Worm (Caenorhabditis elegans) whole organism, L4/young adult: Measurements from ENCODE around the gene sqst-5.
"Not testable (repeated sequence)": the region's sequence is repeated elsewhere in the genome, so short reads cannot be mapped to it uniquely, and the experiment has no call there.

ENCODE experiments used
- W03F9.2 ChIP-seq: fragments of 150-350 bp; optimal IDR thresholded peaks from 2 replicates; lab custom pipeline; 2014; ENCODE audit warnings: missing biosample characterization, missing genetic modification characterization
- dao-5 ChIP-seq: sonication (generic microtip); optimal IDR thresholded peaks from 2 replicates; lab custom pipeline; 2016; ENCODE audit warnings: missing genotype, missing genetic modification characterization, moderate library complexity, missing compliant biosample characterization
- him-1 ChIP-seq: sonication (generic microtip); optimal IDR thresholded peaks from 2 replicates; lab custom pipeline; 2016; ENCODE audit warnings: missing genotype, missing genetic modification reagents, missing genetic modification characterization, missing compliant biosample characterization

Gene sqst-5

ce11 chrIII:143121-143520, 4.3 kb downstream of the sqst-5 start, which contains the start of gene fbxb-82:
Gene fbxb-82, minus strand, starts transcription at chrIII:143221.
- no peak for TF ChIP-seq him-1 (tag; lab: Kevin White, UChicago)
- no peak for TF ChIP-seq dao-5 (tag; lab: Kevin White, UChicago)
- no peak for TF ChIP-seq W03F9.2 (tag; lab: Kevin White, UChicago)

- TF ChIP-seq dao-5 (tag; lab: Kevin White, UChicago): no peak
- no peak for TF ChIP-seq W03F9.2 (tag; lab: Kevin White, UChicago)
- no peak for TF ChIP-seq him-1 (tag; lab: Kevin White, UChicago)
Observed at ce11 chrIII:140904-141303, 6.5 kb downstream of the sqst-5 start, which contains the start of gene fbxb-81. Gene fbxb-81, minus strand, starts transcription at chrIII:141217.

DNA sequence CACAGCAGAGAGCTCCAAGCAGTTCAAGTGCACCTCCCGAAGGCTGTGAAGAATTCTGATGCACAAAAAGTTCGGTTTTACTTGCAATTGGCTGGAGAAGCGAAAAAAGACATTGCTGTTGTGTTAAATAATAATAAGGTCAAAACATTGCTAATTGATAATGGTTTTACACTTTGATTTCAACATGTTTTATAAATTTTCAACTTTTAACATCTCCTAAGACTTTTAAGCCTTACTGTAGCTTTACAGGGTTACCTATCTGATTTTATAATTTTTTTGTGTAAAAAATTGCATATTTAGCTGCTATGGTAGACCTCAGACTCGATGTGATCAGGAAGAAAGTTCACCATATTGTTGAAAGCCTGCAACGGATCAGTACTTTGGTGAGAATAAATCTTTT, 13.2 kb downstream of the sqst-5 start, which contains the start of gene pals-25:
pals-25 (plus strand) TSS at position 301 of the 400 bp plus-strand sequence.
- TF ChIP-seq W03F9.2 (tag; lab: Kevin White, UChicago): no peak
- no peak for TF ChIP-seq dao-5 (tag; lab: Kevin White, UChicago)
- no peak for TF ChIP-seq him-1 (tag; lab: Kevin White, UChicago)

DNA sequence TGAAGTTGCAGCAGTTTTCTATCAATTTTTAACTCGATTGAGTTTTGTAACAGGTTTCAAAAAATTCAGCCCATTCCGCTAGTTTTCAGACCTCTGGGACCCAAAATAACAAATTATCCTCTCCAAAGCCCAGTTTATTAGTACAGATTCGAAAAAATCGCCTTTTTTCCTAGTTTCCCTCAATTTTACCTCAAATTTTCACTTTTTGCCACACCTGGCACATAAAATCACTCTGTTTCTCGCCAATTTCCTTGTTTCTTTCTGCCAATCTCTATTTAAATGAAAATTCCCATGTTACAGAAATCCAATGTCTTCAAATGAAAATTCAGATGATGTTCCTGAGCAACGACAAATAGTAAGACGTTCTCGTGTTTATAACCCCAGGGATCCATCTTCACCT, 15.3 kb downstream of the sqst-5 start, which contains the start of gene pals-22:
pals-22 (plus strand) TSS at position 301 of the 400 bp plus-strand sequence.
- TF ChIP-seq dao-5 (tag; lab: Kevin White, UChicago): no peak
- TF ChIP-seq W03F9.2 (tag; lab: Kevin White, UChicago): no peak
- no peak for TF ChIP-seq him-1 (tag; lab: Kevin White, UChicago)

DNA sequence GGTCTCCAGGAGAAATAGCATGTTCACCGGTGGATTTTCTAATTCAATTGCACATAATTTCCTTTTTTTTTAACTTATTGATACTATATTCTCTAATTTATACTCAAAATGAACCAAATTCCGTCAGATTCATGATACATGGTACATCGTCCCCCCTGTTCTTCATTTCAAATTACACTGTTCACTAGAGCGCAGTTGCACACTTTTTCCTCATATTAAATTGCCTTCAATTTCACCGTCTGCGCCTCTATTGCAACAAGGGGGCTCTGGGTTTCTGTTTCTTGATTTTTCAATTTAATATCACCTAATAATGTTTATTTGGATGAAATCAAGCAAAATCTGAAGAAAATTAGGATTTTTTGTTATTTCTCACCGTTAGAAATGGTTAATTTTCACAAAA, 15.8 kb downstream of the sqst-5 start:
- no peak for TF ChIP-seq dao-5 (tag; lab: Kevin White, UChicago)
- TF ChIP-seq W03F9.2 (tag; lab: Kevin White, UChicago): no peak
- no peak for TF ChIP-seq him-1 (tag; lab: Kevin White, UChicago)

- TF ChIP-seq him-1 (tag; lab: Kevin White, UChicago): no peak
- TF ChIP-seq dao-5 (tag; lab: Kevin White, UChicago): no peak
- no peak for TF ChIP-seq W03F9.2 (tag; lab: Kevin White, UChicago)
Observed at ce11 chrIII:130650-131049, 16.8 kb downstream of the sqst-5 start, which contains the start of the genes nhr-280 and C29F9.2. Gene nhr-280, minus strand, starts transcription at chrIII:130750. Gene C29F9.2, plus strand, starts transcription at chrIII:130947.

DNA sequence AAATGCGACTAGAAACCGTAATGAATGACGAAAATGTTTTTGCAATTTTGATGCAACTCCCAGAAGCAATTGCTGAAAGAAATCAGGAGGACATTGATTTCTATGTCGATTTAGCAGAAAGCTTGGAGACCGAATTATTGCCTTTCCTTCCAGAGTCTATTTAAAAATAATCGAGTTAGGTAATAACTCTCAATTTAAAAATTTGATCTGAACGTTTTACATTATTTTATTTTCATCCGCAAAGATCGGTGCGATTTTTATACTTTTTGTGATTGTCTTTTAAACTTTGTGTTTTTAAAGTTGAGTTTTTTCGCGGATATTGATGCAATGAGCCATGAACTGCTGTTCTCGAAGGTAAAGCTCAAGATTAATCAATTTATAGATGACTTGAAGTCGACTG, 22.9 kb downstream of the sqst-5 start, which contains the start of gene pals-23:
pals-23 (plus strand) TSS at position 301 of the 400 bp plus-strand sequence.
- TF ChIP-seq dao-5 (tag; lab: Kevin White, UChicago) (no peak), W03F9.2 (tag; lab: Kevin White, UChicago) (no peak), him-1 (tag; lab: Kevin White, UChicago) (no peak)

ce11 chrIII:121983-122449, 25.4 kb downstream of the sqst-5 start, which contains the start of gene C29F9.12:
Gene C29F9.12, minus strand, starts transcription at chrIII:122033.
- TF ChIP-seq W03F9.2, dao-5, him-1 (tag; lab: Kevin White, UChicago): not testable (repeated sequence)

- TF ChIP-seq dao-5 (tag; lab: Kevin White, UChicago) (no peak), him-1 (tag; lab: Kevin White, UChicago) (no peak), W03F9.2 (tag; lab: Kevin White, UChicago) (no peak)
Observed at ce11 chrIII:120199-120598, 27.2 kb downstream of the sqst-5 start, which contains the start of gene pals-24. Gene pals-24, plus strand, starts transcription at chrIII:120435.

ce11 chrIII:117857-118256, 29.6 kb downstream of the sqst-5 start:
- TF ChIP-seq dao-5 (tag; lab: Kevin White, UChicago) (no peak), him-1 (tag; lab: Kevin White, UChicago) (no peak), W03F9.2 (tag; lab: Kevin White, UChicago) (no peak)

DNA sequence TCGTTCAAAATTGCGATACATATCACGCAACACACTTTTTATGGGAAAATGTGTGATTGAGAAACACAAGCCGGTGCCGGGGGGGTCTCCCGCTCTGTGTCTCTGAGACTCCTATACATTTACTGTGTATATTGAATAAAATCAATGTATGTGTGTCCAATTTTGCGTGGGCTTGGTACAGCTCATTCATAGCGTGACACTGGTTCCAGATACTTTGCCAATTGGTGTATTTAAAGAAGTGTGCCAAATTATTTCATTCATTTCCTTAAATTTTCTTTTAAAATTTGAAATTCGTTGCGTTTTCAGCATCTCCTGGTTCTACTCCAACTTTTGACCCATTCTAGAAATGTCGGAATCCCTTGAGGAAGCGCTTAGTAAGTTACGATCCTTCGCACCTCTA, 30.2 kb downstream of the sqst-5 start, which contains the start of gene C29F9.5:
C29F9.5 (plus strand) TSS at position 301 of the 400 bp plus-strand sequence.
- no peak for TF ChIP-seq dao-5 (tag; lab: Kevin White, UChicago)
- TF ChIP-seq W03F9.2 (tag; lab: Kevin White, UChicago): no peak
- TF ChIP-seq him-1 (tag; lab: Kevin White, UChicago): no peak

- TF ChIP-seq dao-5 (tag; lab: Kevin White, UChicago): no peak
- no peak for TF ChIP-seq W03F9.2 (tag; lab: Kevin White, UChicago)
- TF ChIP-seq him-1 (tag; lab: Kevin White, UChicago): no peak
Observed at ce11 chrIII:114603-115002, 32.8 kb downstream of the sqst-5 start, which contains the start of gene C29F9.6. Gene C29F9.6, plus strand, starts transcription at chrIII:114903.

DNA sequence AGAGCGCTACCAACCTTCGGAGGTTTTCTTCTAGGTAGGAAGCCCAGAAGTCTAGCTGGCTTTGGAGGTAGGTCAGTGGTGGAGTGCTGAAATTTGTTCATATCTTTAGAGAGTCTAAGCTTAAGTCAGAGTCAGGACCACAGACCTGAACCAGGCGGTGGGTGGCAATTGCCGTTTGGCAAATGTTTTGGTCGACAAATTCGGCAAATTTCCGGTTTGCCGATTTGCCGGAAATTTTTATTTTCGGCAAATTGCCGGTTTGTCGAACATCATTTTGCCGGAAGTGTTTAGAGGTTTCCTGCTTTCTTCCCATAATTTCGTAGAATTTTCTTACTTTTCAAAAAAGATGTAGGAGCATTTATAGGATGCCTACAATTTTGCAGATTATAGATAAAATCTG, 48.6 kb downstream of the sqst-5 start, which contains the start of gene C29F9.9:
C29F9.9 (minus strand) TSS at position 101 of the 400 bp plus-strand sequence.
- not testable (repeated sequence) for TF ChIP-seq him-1, W03F9.2, dao-5 (tag; lab: Kevin White, UChicago)
